Fruit fly (Drosophila melanogaster): ENCODE results near the gene CG5854.
A peak's percentile ranks its signal among the peaks of the same experiment; 100 is the strongest.

- TF ChIP-seq CG7101 (tag; optimal IDR thresholded peaks at IDR 0.05) = no peak
- TF ChIP-seq pad (GFP tag; optimal IDR thresholded peaks at IDR 0.05) = peak; percentile 71
- no peak for TF ChIP-seq cnc (optimal IDR thresholded peaks at IDR 0.05)
- no peak for TF ChIP-seq Crg-1 (GFP tag; optimal IDR thresholded peaks at IDR 0.05)
- no peak for TF ChIP-seq CG14711 (tag; optimal IDR thresholded peaks at IDR 0.05)
- TF ChIP-seq Mnt (GFP tag; optimal IDR thresholded peaks at IDR 0.05) = no peak
These were observed 29.1 kb downstream of the CG5854 start, which contains the start of gene CG31140 for dm6 chr3R:23962781-23963222.
